Worm (Caenorhabditis elegans) whole organism, late embryonic: ENCODE data around the gene C43F9.11.

Source experiments
- C08G9.2 ChIP-seq: sonication (generic microtip); optimal IDR thresholded peaks from 2 replicates; lab custom pipeline; 2016; ENCODE audit warnings: mild to moderate bottlenecking, missing genetic modification characterization, moderate library complexity, missing compliant biosample characterization
- C38D4.7 ChIP-seq: fragments of 200-800 bp; sonication (Bioruptor generic); optimal IDR thresholded peaks from 2 replicates; lab custom pipeline; 2018; ENCODE audit warnings: mild to moderate bottlenecking, missing genetic modification characterization, moderate library complexity, missing compliant biosample characterization
- T23F11.4 ChIP-seq: fragments of 200-800 bp; sonication (Bioruptor generic); optimal IDR thresholded peaks from 2 replicates; lab custom pipeline; 2018; ENCODE audit warnings: mild to moderate bottlenecking, missing genetic modification characterization, missing compliant biosample characterization
- ama-1 ChIP-seq: fragments of 150-350 bp; optimal IDR thresholded peaks from 2 replicates; lab custom pipeline; 2014
- ceh-14 ChIP-seq: sonication (generic microtip); optimal IDR thresholded peaks from 2 replicates; lab custom pipeline; 2016; ENCODE audit warnings: missing genotype, missing genetic modification characterization, missing compliant biosample characterization
- ceh-18 ChIP-seq: sonication (generic microtip); optimal IDR thresholded peaks from 2 replicates; lab custom pipeline; 2016; ENCODE audit warnings: missing genetic modification characterization, missing compliant biosample characterization
- ceh-22 ChIP-seq: sonication (generic microtip); optimal IDR thresholded peaks from 2 replicates; lab custom pipeline; 2017; ENCODE audit warnings: missing biosample characterization, missing genetic modification characterization
- ceh-30 ChIP-seq: fragments of 150-350 bp; optimal IDR thresholded peaks from 2 replicates; lab custom pipeline; 2014; ENCODE audit warnings: missing biosample characterization, missing genetic modification characterization
- ceh-31 ChIP-seq: sonication (generic microtip); optimal IDR thresholded peaks from 2 replicates; lab custom pipeline; 2016; ENCODE audit warnings: missing genetic modification characterization, missing compliant biosample characterization
- ceh-48 ChIP-seq: sonication (generic microtip); optimal IDR thresholded peaks from 2 replicates; lab custom pipeline; 2016; ENCODE audit warnings: missing genetic modification characterization, inconsistent platforms, missing compliant biosample characterization
- ceh-9 ChIP-seq: sonication (generic microtip); optimal IDR thresholded peaks from 2 replicates; lab custom pipeline; 2016; ENCODE audit warnings: mild to moderate bottlenecking, missing genetic modification characterization, inconsistent platforms, missing compliant biosample characterization
- dmd-4 ChIP-seq: sonication (generic microtip); optimal IDR thresholded peaks from 2 replicates; lab custom pipeline; 2016; ENCODE audit warnings: borderline replicate concordance, missing genetic modification characterization, missing compliant biosample characterization
- elt-4 ChIP-seq: sonication (generic microtip); optimal IDR thresholded peaks from 2 replicates; lab custom pipeline; 2016; ENCODE audit warnings: missing genetic modification characterization, missing compliant biosample characterization
- ets-4 ChIP-seq: sonication (generic microtip); optimal IDR thresholded peaks from 2 replicates; lab custom pipeline; 2016; ENCODE audit warnings: missing genetic modification characterization, missing compliant biosample characterization
- eyg-1 ChIP-seq: sonication (generic microtip); optimal IDR thresholded peaks from 2 replicates; lab custom pipeline; 2016; ENCODE audit warnings: missing genotype, missing genetic modification characterization, missing compliant biosample characterization
- fax-1 ChIP-seq: sonication (generic microtip); optimal IDR thresholded peaks from 2 replicates; lab custom pipeline; 2016; ENCODE audit warnings: missing genotype, missing genetic modification characterization, missing compliant biosample characterization
- fkh-10 ChIP-seq: fragments of 150-350 bp; optimal IDR thresholded peaks from 2 replicates; lab custom pipeline; 2014; ENCODE audit warnings: missing biosample characterization, missing genetic modification reagents, missing genetic modification characterization
- fkh-6 ChIP-seq: sonication (generic microtip); optimal IDR thresholded peaks from 2 replicates; lab custom pipeline; 2016; ENCODE audit warnings: missing genetic modification characterization, missing compliant biosample characterization
- gmeb-2 ChIP-seq: sonication (generic microtip); optimal IDR thresholded peaks from 2 replicates; lab custom pipeline; 2016; ENCODE audit warnings: missing genetic modification characterization, inconsistent platforms, missing compliant biosample characterization
- hlh-13 ChIP-seq: fragments of 200-800 bp; sonication (Bioruptor generic); optimal IDR thresholded peaks from 2 replicates; lab custom pipeline; 2018; ENCODE audit warnings: mild to moderate bottlenecking, missing genetic modification characterization, missing compliant biosample characterization
- hlh-15 ChIP-seq: sonication (generic microtip); optimal IDR thresholded peaks from 2 replicates; lab custom pipeline; 2016; ENCODE audit warnings: missing genetic modification characterization, missing compliant biosample characterization
- lin-11 ChIP-seq: fragments of 200-800 bp; sonication (Bioruptor generic); optimal IDR thresholded peaks from 2 replicates; lab custom pipeline; 2018; ENCODE audit warnings: mild to moderate bottlenecking, missing genetic modification characterization, missing compliant biosample characterization
- madf-2 ChIP-seq: sonication (generic microtip); optimal IDR thresholded peaks from 2 replicates; lab custom pipeline; 2017; ENCODE audit warnings: missing genetic modification characterization, missing compliant biosample characterization
- mec-3 ChIP-seq: sonication (generic microtip); optimal IDR thresholded peaks from 2 replicates; lab custom pipeline; 2016; ENCODE audit warnings: borderline replicate concordance, missing genetic modification characterization, missing compliant biosample characterization
- nhr-232 ChIP-seq: sonication (generic microtip); optimal IDR thresholded peaks from 2 replicates; lab custom pipeline; 2016; ENCODE audit warnings: missing genetic modification characterization, missing compliant biosample characterization
- npax-4 ChIP-seq: sonication (generic microtip); optimal IDR thresholded peaks from 2 replicates; lab custom pipeline; 2016; ENCODE audit warnings: missing genetic modification characterization, missing compliant biosample characterization
- pag-3 ChIP-seq: sonication (generic microtip); optimal IDR thresholded peaks from 2 replicates; lab custom pipeline; 2016; ENCODE audit warnings: missing compliant biosample characterization, missing genetic modification characterization, borderline replicate concordance
- pat-9 ChIP-seq: fragments of 200-800 bp; sonication (Bioruptor generic); optimal IDR thresholded peaks from 2 replicates; lab custom pipeline; 2018; ENCODE audit warnings: mild to moderate bottlenecking, missing genetic modification characterization, moderate library complexity, missing compliant biosample characterization
- pha-4 ChIP-seq: fragments of 150-350 bp; optimal IDR thresholded peaks from 2 replicates; lab custom pipeline; 2018; ENCODE audit warnings: missing biosample characterization, missing genetic modification reagents, missing genetic modification characterization
- pros-1 ChIP-seq: fragments of 150-350 bp; optimal IDR thresholded peaks from 2 replicates; lab custom pipeline; 2014; ENCODE audit warnings: missing biosample characterization, missing genetic modification reagents, missing genetic modification characterization
- sox-2 ChIP-seq: fragments of 200-800 bp; sonication (Bioruptor generic); IDR thresholded peaks from 2 replicates; pipeline ENCODE4 v1.3.6; 2022; ENCODE audit warnings: missing genetic modification reagents, missing genetic modification characterization, missing compliant biosample characterization
- sox-4 ChIP-seq: sonication (generic microtip); optimal IDR thresholded peaks from 2 replicates; lab custom pipeline; 2017; ENCODE audit warnings: mild to moderate bottlenecking, missing genetic modification characterization, inconsistent platforms, missing compliant biosample characterization
- syd-9 ChIP-seq: sonication (generic microtip); optimal IDR thresholded peaks from 2 replicates; lab custom pipeline; 2016; ENCODE audit warnings: mild to moderate bottlenecking, missing genetic modification characterization, moderate library complexity, missing compliant biosample characterization
- unc-42 ChIP-seq: sonication (generic microtip); optimal IDR thresholded peaks from 2 replicates; lab custom pipeline; 2016; ENCODE audit warnings: missing genotype, missing genetic modification characterization, missing compliant biosample characterization
- unc-55 ChIP-seq: sonication (generic microtip); optimal IDR thresholded peaks from 2 replicates; lab custom pipeline; 2017; ENCODE audit warnings: missing biosample characterization, missing genetic modification reagents, missing genetic modification characterization
- zip-5 ChIP-seq: sonication (generic microtip); optimal IDR thresholded peaks from 2 replicates; lab custom pipeline; 2016; ENCODE audit warnings: missing genetic modification characterization, missing compliant biosample characterization

Gene C43F9.11

DNA sequence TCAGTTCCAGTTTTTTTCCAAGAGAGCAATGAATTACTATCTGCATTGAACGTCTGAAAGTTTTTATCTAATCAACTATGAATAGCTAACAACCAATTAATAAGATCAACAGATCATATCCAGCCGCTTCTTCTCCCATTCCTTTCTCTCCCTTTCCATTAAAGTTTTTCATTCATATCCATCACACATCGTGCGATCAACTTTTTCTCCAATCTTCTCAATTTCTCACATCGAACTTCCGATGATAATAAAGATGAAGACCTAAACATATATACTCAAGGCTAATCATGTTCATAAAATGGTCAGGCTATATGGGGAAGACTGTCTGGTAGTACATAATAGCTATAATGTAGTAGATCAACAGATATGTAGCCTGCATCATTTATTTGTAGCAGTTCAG is 15.7 kb downstream of the C43F9.11 start:
- no peak for TF ChIP-seq ceh-48
- TF ChIP-seq npax-4 (tag; lab: Kevin White, UChicago) = no peak
- TF ChIP-seq pag-3 = no peak
- TF ChIP-seq eyg-1 (tag; lab: Kevin White, UChicago) = no peak
- TF ChIP-seq ets-4 (tag; lab: Kevin White, UChicago) = no peak
- TF ChIP-seq C38D4.7 (GFP tag; lab: Kevin White, UChicago) = no peak
- TF ChIP-seq pat-9 (tag; lab: Kevin White, UChicago) = no peak
- no peak for TF ChIP-seq fkh-6 (tag; lab: Kevin White, UChicago)
- no peak for TF ChIP-seq nhr-232 (tag; lab: Kevin White, UChicago)
- TF ChIP-seq zip-5 = no peak
- no peak for TF ChIP-seq dmd-4
- no peak for TF ChIP-seq hlh-15 (tag; lab: Kevin White, UChicago)
- TF ChIP-seq madf-2 (tag; lab: Kevin White, UChicago) = no peak
- no peak for TF ChIP-seq ceh-18
- no peak for TF ChIP-seq mec-3 (tag; lab: Kevin White, UChicago)
- no peak for TF ChIP-seq T23F11.4 (GFP tag; lab: Kevin White, UChicago)
- TF ChIP-seq pha-4 = no peak
- TF ChIP-seq ceh-22 (tag; lab: Kevin White, UChicago) = no peak
- TF ChIP-seq ama-1 = no peak
- no peak for TF ChIP-seq gmeb-2 (tag; lab: Kevin White, UChicago)

DNA sequence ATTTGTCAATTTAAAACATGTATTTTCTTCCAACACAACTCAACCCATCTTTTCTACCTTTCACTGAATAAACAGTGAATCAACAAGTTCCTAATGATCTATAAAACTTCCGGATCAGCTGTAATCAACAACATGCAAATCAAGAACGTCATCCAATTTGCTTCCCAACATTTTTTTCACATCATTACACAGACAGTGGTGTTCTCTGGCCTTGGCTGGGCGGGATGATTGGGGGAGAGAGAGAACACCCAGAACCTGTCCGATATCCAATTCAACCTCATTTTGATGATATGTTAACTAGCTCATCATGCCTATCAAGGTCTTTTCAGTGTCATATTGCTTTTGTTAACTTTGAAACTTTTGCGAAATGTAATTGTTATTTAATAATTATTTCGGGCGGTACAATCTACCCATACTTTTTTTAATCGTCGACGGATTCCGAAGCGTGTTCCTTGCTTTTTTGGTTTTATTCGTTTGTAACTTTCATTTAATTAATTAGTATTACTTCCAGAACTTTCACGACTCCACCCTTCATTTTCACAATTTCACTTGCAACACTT is 18.4 kb downstream of the C43F9.11 start, which contains the start of gene ptr-14:
ptr-14 (plus strand) TSS at position 510 of the 560 bp plus-strand sequence.
- TF ChIP-seq fax-1 (no peak), syd-9 (tag; lab: Kevin White, UChicago) (no peak), T23F11.4 (GFP tag; lab: Kevin White, UChicago) (no peak), ets-4 (tag; lab: Kevin White, UChicago) (no peak), elt-4 (tag; lab: Kevin White, UChicago) (no peak), eyg-1 (tag; lab: Kevin White, UChicago) (no peak), ceh-9 (no peak), pat-9 (tag; lab: Kevin White, UChicago) (no peak), ceh-48 (no peak), ceh-22 (tag; lab: Kevin White, UChicago) (no peak), ceh-30 (tag; lab: Kevin White, UChicago) (no peak), pha-4 (no peak), fkh-10 (GFP tag; lab: Kevin White, UChicago) (no peak), zip-5 (no peak), C08G9.2 (no peak), sox-4 (no peak)

DNA sequence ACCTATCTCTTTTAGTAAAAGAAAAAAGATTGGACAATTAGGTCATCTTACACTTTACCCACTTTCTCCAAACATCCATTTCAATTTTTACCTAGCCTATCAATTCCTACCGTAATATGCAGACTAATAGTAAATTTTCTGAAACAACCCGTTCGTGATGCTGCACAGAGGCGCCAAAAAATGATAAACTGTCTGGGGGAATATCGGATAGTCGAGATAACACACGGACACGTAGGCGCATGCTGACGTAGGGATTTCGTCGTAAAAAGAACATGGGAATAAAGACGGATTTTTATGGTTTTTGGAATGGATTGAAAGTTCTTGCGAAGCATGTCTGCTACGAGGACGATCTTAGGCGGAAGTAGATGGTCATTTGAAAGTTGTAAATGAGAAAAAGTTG is 19.8 kb downstream of the C43F9.11 start:
- no peak for TF ChIP-seq hlh-15 (tag; lab: Kevin White, UChicago)
- TF ChIP-seq gmeb-2 (tag; lab: Kevin White, UChicago) = no peak
- TF ChIP-seq zip-5 = no peak
- TF ChIP-seq C38D4.7 (GFP tag; lab: Kevin White, UChicago) = no peak
- TF ChIP-seq ceh-14 (tag; lab: Kevin White, UChicago) = no peak
- TF ChIP-seq lin-11 = no peak
- no peak for TF ChIP-seq ceh-31 (tag; lab: Kevin White, UChicago)
- no peak for TF ChIP-seq pros-1 (tag; lab: Kevin White, UChicago)
- no peak for TF ChIP-seq unc-42

DNA sequence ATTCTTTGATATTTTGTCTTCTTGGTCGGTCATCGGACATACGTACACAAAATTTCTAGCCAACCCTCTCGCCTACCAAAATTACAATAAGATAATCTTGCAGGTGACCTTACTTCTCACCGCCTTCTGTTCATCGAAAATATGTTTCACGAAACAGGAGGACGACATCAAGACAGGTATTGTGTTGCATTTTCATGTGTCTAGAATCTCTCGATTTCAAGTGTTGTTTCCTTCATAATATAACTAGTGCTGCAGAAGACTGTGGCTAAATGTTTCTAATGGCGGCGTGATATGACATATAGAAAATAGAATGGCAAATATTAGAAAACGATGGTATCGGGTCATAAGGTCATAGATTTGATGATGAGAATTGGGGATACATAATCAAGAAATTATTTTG is 20.5 kb downstream of the C43F9.11 start:
- TF ChIP-seq unc-55 (GFP tag; lab: Kevin White, UChicago) (no peak), sox-2 (no peak), ama-1 (no peak), hlh-13 (GFP tag; lab: Kevin White, UChicago) (no peak)
